Worm (Caenorhabditis elegans) whole organism, L2 larva: Measurements from ENCODE around the gene F59A7.11.

ENCODE experiments used
- alr-1 ChIP-seq: fragments of 150-350 bp; optimal IDR thresholded peaks from 2 replicates; lab custom pipeline; 2014; ENCODE audit warnings: missing biosample characterization, missing genetic modification characterization
- egl-27 ChIP-seq: sonication (generic microtip); optimal IDR thresholded peaks from 3 replicates; lab custom pipeline; 2017; ENCODE audit warnings: missing biosample characterization, missing genetic modification reagents, missing genetic modification characterization
- nhr-23 ChIP-seq: fragments of 150-350 bp; optimal IDR thresholded peaks from 2 replicates; lab custom pipeline; 2014; ENCODE audit warnings: missing biosample characterization, missing genetic modification reagents, missing genetic modification characterization
- nhr-237 ChIP-seq: fragments of 150-350 bp; optimal IDR thresholded peaks from 2 replicates; lab custom pipeline; 2014; ENCODE audit warnings: missing biosample characterization, missing genetic modification characterization

ce11 chrV:1978968-1979367 is 34.8 kb downstream of the F59A7.11 start, which contains the start of gene T08B1.4:
- no peak for TF ChIP-seq alr-1 (tag; lab: Kevin White, UChicago)
- TF ChIP-seq egl-27, result no peak
- TF ChIP-seq nhr-23 (tag; lab: Kevin White, UChicago), result no peak
- TF ChIP-seq nhr-237, result no peak
